Worm (Caenorhabditis elegans) whole organism, early embryonic: Measurements from ENCODE around the gene F37A4.1.

Experiments
- ama-1 ChIP-seq: fragments of 150-350 bp; optimal IDR thresholded peaks from 2 replicates; lab custom pipeline; 2014
- ceh-13 ChIP-seq: fragments of 200-800 bp; sonication (Bioruptor generic); optimal IDR thresholded peaks from 2 replicates; lab custom pipeline; 2018; ENCODE audit warnings: mild to moderate bottlenecking, missing genetic modification characterization, missing compliant biosample characterization
- ceh-36 ChIP-seq: sonication (generic microtip); optimal IDR thresholded peaks from 2 replicates; lab custom pipeline; 2016; ENCODE audit warnings: missing genetic modification characterization, inconsistent platforms, missing compliant biosample characterization
- ets-7 ChIP-seq: sonication (generic microtip); optimal IDR thresholded peaks from 2 replicates; lab custom pipeline; 2016; ENCODE audit warnings: missing genotype, missing genetic modification characterization, missing compliant biosample characterization
- flt-1 ChIP-seq: fragments of 200-800 bp; sonication (Bioruptor generic); IDR thresholded peaks from 2 replicates; pipeline ENCODE4 v1.3.6; 2022; ENCODE audit warnings: missing genetic modification characterization, missing compliant biosample characterization
- pes-1 ChIP-seq: fragments of 200-800 bp; sonication (Bioruptor generic); IDR thresholded peaks from 2 replicates; pipeline ENCODE4 v1.3.6; 2022; ENCODE audit warnings: missing genetic modification reagents, missing genetic modification characterization, missing compliant biosample characterization
- scrt-1 ChIP-seq: fragments of 200-800 bp; sonication (Bioruptor generic); IDR thresholded peaks from 2 replicates; pipeline ENCODE4 v1.3.6; 2022; ENCODE audit warnings: missing genetic modification characterization, missing compliant biosample characterization
- sea-1 ChIP-seq: fragments of 200-800 bp; sonication (Bioruptor generic); conservative IDR thresholded peaks from 2 replicates; pipeline ENCODE4 v1.3.6; 2022; ENCODE audit warnings: missing genetic modification characterization, missing compliant biosample characterization
- tbx-37 ChIP-seq: fragments of 200-800 bp; sonication (Bioruptor generic); conservative IDR thresholded peaks from 2 replicates; pipeline ENCODE4 v1.3.6; 2022; ENCODE audit warnings: missing genetic modification reagents, missing genetic modification characterization, missing compliant biosample characterization
- tra-4 ChIP-seq: sonication (generic microtip); optimal IDR thresholded peaks from 2 replicates; lab custom pipeline; 2017; ENCODE audit warnings: missing genetic modification characterization, missing compliant biosample characterization

DNA sequence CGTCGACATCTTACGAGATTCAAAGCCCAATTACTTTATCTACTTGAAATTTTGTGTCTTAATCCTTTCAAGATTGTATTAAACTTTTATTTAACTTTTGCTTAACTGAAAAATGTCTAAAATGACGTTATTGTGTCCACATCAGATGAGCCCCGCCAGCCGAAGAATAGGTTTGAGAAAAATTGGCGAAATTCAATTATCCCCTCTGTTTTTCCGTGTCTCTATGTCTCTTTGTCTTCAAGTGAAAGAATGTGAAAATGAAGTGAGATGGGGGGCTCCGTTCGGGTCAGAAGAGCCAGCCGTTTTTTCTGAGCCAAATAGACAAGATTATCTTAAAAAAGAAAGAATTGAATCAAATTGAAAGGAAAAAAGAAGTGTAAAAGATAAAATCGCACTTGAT lies 45.9 kb upstream of the F37A4.1 start:
- TF ChIP-seq tra-4 (tag; lab: Kevin White, UChicago), result no peak
- no peak for TF ChIP-seq ama-1
- TF ChIP-seq ceh-36 (tag; lab: Kevin White, UChicago), result no peak
- no peak for TF ChIP-seq scrt-1 (GFP tag; lab: Robert Waterston, UW)
- no peak for TF ChIP-seq ceh-13 (GFP tag; lab: Kevin White, UChicago)
- no peak for TF ChIP-seq sea-1
- TF ChIP-seq flt-1 (GFP tag; lab: Robert Waterston, UW), result no peak
- TF ChIP-seq ets-7 (tag; lab: Kevin White, UChicago), result no peak
- no peak for TF ChIP-seq tbx-37
- no peak for TF ChIP-seq pes-1 (GFP tag; lab: Robert Waterston, UW)
